Worm (Caenorhabditis elegans): ENCODE results near the gene hint-3.

The hint-3 gene

ce11 chrV:7776029-7776628 lies 15.9 kb downstream of the hint-3 start, which contains the start of the genes rpl-39 and rps-30 (continued):
- TF ChIP-seq gmeb-2 (tag; optimal IDR thresholded peaks at IDR 0.05) (no peak), K02D7.2 (tag; optimal IDR thresholded peaks at IDR 0.05) (no peak), odd-2 (tag; optimal IDR thresholded peaks at IDR 0.05) (no peak), dve-1 (tag; optimal IDR thresholded peaks at IDR 0.05) (peak; percentile 68), ahr-1 (tag; optimal IDR thresholded peaks at IDR 0.05) (no peak), ceh-18 (tag; optimal IDR thresholded peaks at IDR 0.05) (peak; percentile 71), sdc-2 (tag; optimal IDR thresholded peaks at IDR 0.05) (no peak), dmd-4 (tag; optimal IDR thresholded peaks at IDR 0.05; ENCODE audit: borderline replicate concordance) (no peak), eyg-1 (tag; optimal IDR thresholded peaks at IDR 0.05) (no peak), ceh-24 (tag; optimal IDR thresholded peaks at IDR 0.05) (no peak), pag-3 (tag; optimal IDR thresholded peaks at IDR 0.05; ENCODE audit: borderline replicate concordance) (no peak), ceh-31 (tag; optimal IDR thresholded peaks at IDR 0.05) (peak; percentile 60), pat-9 (tag; optimal IDR thresholded peaks at IDR 0.05) (no peak), ztf-16 (tag; optimal IDR thresholded peaks at IDR 0.05) (peak; percentile 28), madf-2 (tag; optimal IDR thresholded peaks at IDR 0.05) (peak; percentile 6), nhr-232 (tag; optimal IDR thresholded peaks at IDR 0.05) (no peak), ceh-45 (GFP tag; IDR thresholded peaks at IDR 0.05) (no peak), nhr-11 (tag; optimal IDR thresholded peaks at IDR 0.05) (no peak), zip-5 (tag; optimal IDR thresholded peaks at IDR 0.05) (no peak), C38D4.7 (GFP tag; optimal IDR thresholded peaks at IDR 0.05) (no peak), ceh-19 (GFP tag; optimal IDR thresholded peaks at IDR 0.05) (no peak), fkh-10 (GFP tag; optimal IDR thresholded peaks at IDR 0.05) (no peak), ttx-3 (tag; optimal IDR thresholded peaks at IDR 0.05) (no peak), tbx-7 (tag; optimal IDR thresholded peaks at IDR 0.05) (no peak), unc-55 (GFP tag; optimal IDR thresholded peaks at IDR 0.05) (peak; percentile 49), hlh-8 (tag; optimal IDR thresholded peaks at IDR 0.05) (no peak), ceh-2 (tag; optimal IDR thresholded peaks at IDR 0.05) (no peak), pax-1 (tag; optimal IDR thresholded peaks at IDR 0.05) (peak; percentile 54), mec-3 (tag; optimal IDR thresholded peaks at IDR 0.05; ENCODE audit: borderline replicate concordance) (no peak), F13H6.1 (tag; optimal IDR thresholded peaks at IDR 0.05) (no peak), pha-4 (tag; optimal IDR thresholded peaks at IDR 0.05) (no peak), tbx-2 (tag; optimal IDR thresholded peaks at IDR 0.05) (peak; percentile 63), ama-1 (optimal IDR thresholded peaks at IDR 0.05) (no peak), ceh-30 (tag; optimal IDR thresholded peaks at IDR 0.05) (no peak), pqm-1 (tag; optimal IDR thresholded peaks at IDR 0.05) (no peak), ceh-34 (tag; optimal IDR thresholded peaks at IDR 0.05) (peak; percentile 20), ceh-22 (tag; optimal IDR thresholded peaks at IDR 0.05) (no peak), hlh-15 (tag; optimal IDR thresholded peaks at IDR 0.05) (no peak), ceh-6 (GFP tag; optimal IDR thresholded peaks at IDR 0.05) (no peak), ref-2 (tag; optimal IDR thresholded peaks at IDR 0.05) (peak; percentile 13), ceh-48 (tag; optimal IDR thresholded peaks at IDR 0.05) (no peak)

- TF ChIP-seq ceh-19 (GFP tag; optimal IDR thresholded peaks at IDR 0.05) (no peak), pqm-1 (tag; optimal IDR thresholded peaks at IDR 0.05) (no peak), dve-1 (tag; optimal IDR thresholded peaks at IDR 0.05) (no peak), mec-3 (tag; optimal IDR thresholded peaks at IDR 0.05; ENCODE audit: borderline replicate concordance) (no peak), fkh-6 (tag; optimal IDR thresholded peaks at IDR 0.05) (no peak), ref-2 (tag; optimal IDR thresholded peaks at IDR 0.05) (no peak), ama-1 (optimal IDR thresholded peaks at IDR 0.05) (no peak), sox-4 (tag; optimal IDR thresholded peaks at IDR 0.05) (no peak), tbx-7 (tag; optimal IDR thresholded peaks at IDR 0.05) (no peak), C08G9.2 (tag; optimal IDR thresholded peaks at IDR 0.05) (no peak), zip-5 (tag; optimal IDR thresholded peaks at IDR 0.05) (no peak), F13H6.1 (tag; optimal IDR thresholded peaks at IDR 0.05) (no peak), ceh-34 (tag; optimal IDR thresholded peaks at IDR 0.05) (no peak), Y22D7AL.16 (tag; optimal IDR thresholded peaks at IDR 0.05) (no peak), gmeb-2 (tag; optimal IDR thresholded peaks at IDR 0.05) (no peak), npax-4 (tag; optimal IDR thresholded peaks at IDR 0.05) (no peak)
Measured at ce11 chrV:7777098-7777497, 16.8 kb downstream of the hint-3 start, which contains the start of gene C26F1.3. C26F1.3 (plus strand) TSS chrV:7777300.
